Worm (Caenorhabditis elegans) whole organism, L4/young adult: ENCODE results near the gene Y22D7AR.3.

Experiments used
- W03F9.2 ChIP-seq: fragments of 150-350 bp; optimal IDR thresholded peaks from 2 replicates; lab custom pipeline; 2014; ENCODE audit warnings: missing biosample characterization, missing genetic modification characterization
- dao-5 ChIP-seq: sonication (generic microtip); optimal IDR thresholded peaks from 2 replicates; lab custom pipeline; 2016; ENCODE audit warnings: missing genotype, missing genetic modification characterization, moderate library complexity, missing compliant biosample characterization
- him-1 ChIP-seq: sonication (generic microtip); optimal IDR thresholded peaks from 2 replicates; lab custom pipeline; 2016; ENCODE audit warnings: missing genotype, missing genetic modification reagents, missing genetic modification characterization, missing compliant biosample characterization

Gene Y22D7AR.3

ce11 chrIII:1678671-1679070 is 13.0 kb upstream of the Y22D7AR.3 start:
- TF ChIP-seq W03F9.2: no peak
- no peak for TF ChIP-seq him-1 (tag; lab: Kevin White, UChicago)
- TF ChIP-seq dao-5 (tag; lab: Kevin White, UChicago): no peak

DNA sequence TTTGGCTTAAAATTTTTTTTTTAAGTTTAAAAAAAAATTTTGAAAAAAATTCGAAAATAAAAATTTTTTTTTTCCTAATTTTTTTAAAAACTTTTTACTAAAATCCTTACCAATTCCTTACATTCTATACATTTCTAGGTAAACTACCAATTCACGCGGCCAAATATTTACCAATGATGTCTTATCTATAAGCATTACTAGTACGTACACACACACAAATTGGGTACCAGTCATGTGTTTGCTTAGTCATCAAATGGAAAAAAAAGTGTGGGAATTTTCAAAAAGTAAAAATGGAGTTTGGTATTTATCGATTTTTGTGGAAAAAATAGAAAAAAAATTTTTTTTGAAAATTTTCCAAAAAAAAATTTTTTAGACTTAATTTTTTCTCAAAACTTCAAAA is 10.9 kb upstream of the Y22D7AR.3 start, which contains the start of gene Y22D7AR.6:
TSS of gene Y22D7AR.6 (minus strand) at position 134 of the 400 bp plus-strand sequence.
- no peak for TF ChIP-seq him-1 (tag; lab: Kevin White, UChicago)
- no peak for TF ChIP-seq W03F9.2
- TF ChIP-seq dao-5 (tag; lab: Kevin White, UChicago): no peak

- TF ChIP-seq dao-5 (tag; lab: Kevin White, UChicago): no peak
- TF ChIP-seq W03F9.2: no peak
- TF ChIP-seq him-1 (tag; lab: Kevin White, UChicago): no peak
Observed at ce11 chrIII:1674760-1675159, 9.1 kb upstream of the Y22D7AR.3 start.

DNA sequence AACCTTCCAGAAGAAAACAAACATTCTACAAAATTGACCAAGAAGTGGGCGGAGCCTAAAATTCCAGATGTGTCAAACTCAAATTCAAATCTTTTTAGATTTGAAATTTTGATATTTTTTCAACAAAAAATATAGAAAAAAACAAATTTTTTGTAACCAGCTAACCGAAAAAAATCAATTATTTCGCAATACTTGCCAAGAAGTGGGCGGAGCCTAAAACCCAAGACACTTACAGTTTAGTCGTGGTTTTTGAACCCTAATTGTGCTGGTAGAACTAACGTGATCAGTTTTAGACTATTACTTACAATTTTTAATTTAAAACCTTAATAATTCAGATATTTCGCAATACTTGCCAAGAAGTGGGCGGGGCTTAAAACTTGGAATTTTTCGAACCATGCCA is 7.7 kb upstream of the Y22D7AR.3 start:
- TF ChIP-seq W03F9.2 (no peak), him-1 (tag; lab: Kevin White, UChicago) (no peak), dao-5 (tag; lab: Kevin White, UChicago) (no peak)

- TF ChIP-seq him-1 (tag; lab: Kevin White, UChicago) (no peak), W03F9.2 (no peak), dao-5 (tag; lab: Kevin White, UChicago) (no peak)
Observed at ce11 chrIII:1668519-1668918, 2.9 kb upstream of the Y22D7AR.3 start, which contains the start of gene glb-30. Gene glb-30, minus strand, starts transcription at chrIII:1668619.

DNA sequence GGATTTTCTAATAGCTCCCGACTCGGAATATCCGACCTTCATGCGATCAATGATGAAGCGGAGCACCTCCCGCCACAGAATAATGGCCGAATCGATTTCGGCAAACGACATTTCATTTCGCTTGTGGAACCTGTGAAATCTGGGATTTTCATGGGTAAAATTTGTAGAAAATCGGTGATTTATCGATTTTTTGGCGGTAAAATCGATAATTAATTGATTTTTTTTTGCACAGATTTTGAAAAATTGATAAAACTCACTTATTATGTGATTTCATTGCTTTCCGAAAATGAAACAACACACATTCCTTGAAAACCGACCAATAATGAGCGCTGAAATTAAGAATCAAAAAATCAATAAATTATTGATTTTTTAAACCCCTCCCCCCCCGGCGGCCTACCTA is 1.2 kb upstream of the Y22D7AR.3 start:
- TF ChIP-seq dao-5 (tag; lab: Kevin White, UChicago) (no peak), W03F9.2 (no peak), him-1 (tag; lab: Kevin White, UChicago) (no peak)

- TF ChIP-seq dao-5 (tag; lab: Kevin White, UChicago) (no peak), W03F9.2 (no peak), him-1 (tag; lab: Kevin White, UChicago) (no peak)
Observed at ce11 chrIII:1665373-1665772, 276 bp downstream of the Y22D7AR.3 start.

- TF ChIP-seq W03F9.2: no peak
- TF ChIP-seq dao-5 (tag; lab: Kevin White, UChicago): no peak
- no peak for TF ChIP-seq him-1 (tag; lab: Kevin White, UChicago)
Observed at ce11 chrIII:1664761-1665266, 835 bp downstream of the Y22D7AR.3 start, which contains the start of gene Y22D7AL.16. Gene Y22D7AL.16, minus strand, starts transcription at chrIII:1665216.

DNA sequence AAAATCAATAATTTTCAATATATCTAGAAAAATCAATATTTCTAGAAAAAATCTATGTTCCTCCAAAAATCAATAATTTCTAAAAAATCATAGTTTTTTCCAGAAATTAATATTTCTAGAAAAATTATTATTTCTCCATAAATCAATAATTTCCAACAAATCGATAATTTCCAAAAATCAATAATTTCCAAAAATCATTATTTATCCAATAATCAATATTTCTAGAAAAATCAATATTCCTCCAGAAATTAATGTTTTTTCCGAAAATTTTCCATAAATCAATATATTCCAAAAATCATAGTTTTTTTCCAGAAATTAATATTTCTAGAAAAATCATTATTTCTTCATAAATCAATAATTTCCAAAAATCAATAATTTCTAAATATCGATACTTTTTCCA is 2.6 kb downstream of the Y22D7AR.3 start:
- no peak for TF ChIP-seq W03F9.2
- no peak for TF ChIP-seq him-1 (tag; lab: Kevin White, UChicago)
- no peak for TF ChIP-seq dao-5 (tag; lab: Kevin White, UChicago)

- TF ChIP-seq W03F9.2: no peak
- TF ChIP-seq dao-5 (tag; lab: Kevin White, UChicago): no peak
- TF ChIP-seq him-1 (tag; lab: Kevin White, UChicago): no peak
Observed at ce11 chrIII:1662405-1662804, 3.2 kb downstream of the Y22D7AR.3 start.

DNA sequence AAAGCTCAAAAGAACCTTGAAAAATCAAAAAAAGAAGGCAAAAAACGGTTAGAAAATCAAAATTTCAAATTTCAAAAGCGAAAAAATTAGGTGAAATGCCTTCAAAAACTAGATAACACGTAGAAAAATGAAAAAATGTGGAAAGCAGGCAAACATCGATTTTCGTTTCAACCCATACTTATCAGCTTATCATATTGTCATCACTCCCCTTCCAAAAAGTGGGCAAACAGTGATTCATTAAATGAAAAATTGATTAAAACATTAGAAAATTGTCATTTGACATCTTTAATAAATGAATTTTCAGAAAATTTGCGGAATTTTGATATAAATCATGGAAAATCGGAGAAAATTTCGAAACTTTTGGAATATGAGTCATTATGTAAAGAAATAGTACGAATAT is 4.6 kb downstream of the Y22D7AR.3 start:
- TF ChIP-seq W03F9.2: no peak
- TF ChIP-seq dao-5 (tag; lab: Kevin White, UChicago): no peak
- no peak for TF ChIP-seq him-1 (tag; lab: Kevin White, UChicago)

DNA sequence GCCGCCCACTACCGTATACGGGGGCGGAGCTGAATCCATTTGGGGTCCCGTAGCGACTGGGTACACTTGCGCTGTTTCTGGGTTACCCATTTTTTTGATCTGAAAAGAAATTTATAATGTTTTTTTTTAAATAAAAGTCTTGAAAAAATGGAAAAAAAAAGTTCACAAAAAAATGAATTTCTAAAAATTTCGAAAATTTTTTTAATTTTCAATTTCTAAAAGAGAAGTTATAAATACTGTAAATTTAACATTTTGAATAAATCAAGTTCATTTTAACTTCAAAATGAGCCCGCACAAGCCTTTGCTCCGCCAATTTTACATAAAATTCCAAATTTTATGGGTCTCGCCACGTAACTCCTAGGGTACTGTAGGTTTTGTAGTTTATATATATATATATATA is 5.9 kb downstream of the Y22D7AR.3 start, which contains the start of gene Y22D7AL.15:
TSS of gene Y22D7AL.15 (minus strand) at position 101 of the 400 bp plus-strand sequence.
- no peak for TF ChIP-seq W03F9.2
- no peak for TF ChIP-seq him-1 (tag; lab: Kevin White, UChicago)
- TF ChIP-seq dao-5 (tag; lab: Kevin White, UChicago): no peak

- TF ChIP-seq him-1 (tag; lab: Kevin White, UChicago) (no peak), dao-5 (tag; lab: Kevin White, UChicago) (no peak), W03F9.2 (no peak)
Observed at ce11 chrIII:1657380-1657779, 8.3 kb downstream of the Y22D7AR.3 start, which contains the start of gene cht-4. Gene cht-4, minus strand, starts transcription at chrIII:1657480.

ce11 chrIII:1652925-1653324 is 12.7 kb downstream of the Y22D7AR.3 start:
- TF ChIP-seq him-1 (tag; lab: Kevin White, UChicago) (no peak), dao-5 (tag; lab: Kevin White, UChicago) (no peak), W03F9.2 (no peak)

- TF ChIP-seq him-1 (tag; lab: Kevin White, UChicago) (no peak), dao-5 (tag; lab: Kevin White, UChicago) (no peak), W03F9.2 (no peak)
Observed at ce11 chrIII:1652181-1652580, 13.5 kb downstream of the Y22D7AR.3 start, which contains the start of gene Y22D7AL.1. Gene Y22D7AL.1, plus strand, starts transcription at chrIII:1652481.
